Worm (Caenorhabditis elegans): ENCODE results near the gene str-16.

DNA sequence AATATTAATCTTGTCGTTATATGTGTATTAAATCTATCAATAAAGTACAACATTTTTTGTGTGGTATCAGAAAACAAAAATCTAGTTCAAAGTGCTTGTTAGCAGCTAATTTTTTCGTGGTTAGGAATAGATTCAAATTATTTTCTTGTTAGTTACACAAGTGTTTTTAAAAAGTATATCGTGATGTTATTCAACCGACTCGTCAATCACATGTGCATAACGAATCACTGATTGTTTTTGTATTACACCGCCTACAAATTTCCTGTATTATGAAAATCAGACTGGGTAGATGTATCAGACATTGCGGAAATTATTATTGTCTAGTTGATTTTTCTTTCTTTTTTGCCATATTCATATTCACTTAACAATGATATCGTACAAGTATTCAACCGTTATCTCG, 46.3 kb downstream of the str-16 start, which contains the start of gene str-64:
- TF ChIP-seq nhr-11 (tag; optimal IDR thresholded peaks at IDR 0.05) (no peak), aly-2 (tag; optimal IDR thresholded peaks at IDR 0.05) (no peak), nhr-237 (tag; optimal IDR thresholded peaks at IDR 0.05) (no peak), nhr-25 (tag; optimal IDR thresholded peaks at IDR 0.05) (no peak), elt-3 (tag; optimal IDR thresholded peaks at IDR 0.05) (no peak), lin-11 (tag; optimal IDR thresholded peaks at IDR 0.05) (no peak), fos-1 (tag; optimal IDR thresholded peaks at IDR 0.05) (no peak), ama-1 (optimal IDR thresholded peaks at IDR 0.05) (no peak), alr-1 (tag; optimal IDR thresholded peaks at IDR 0.05) (no peak), unc-62 (GFP tag; optimal IDR thresholded peaks at IDR 0.05) (no peak), dmd-4 (tag; optimal IDR thresholded peaks at IDR 0.05) (no peak), ceh-16 (tag; optimal IDR thresholded peaks at IDR 0.05) (no peak), ZK546.5 (tag; optimal IDR thresholded peaks at IDR 0.05) (no peak)
